Worm (Caenorhabditis elegans) whole organism, L1 larva: ENCODE measurements around the gene krr-1.

Source experiments
- C04F5.9 ChIP-seq: sonication (generic microtip); optimal IDR thresholded peaks from 2 replicates; lab custom pipeline; 2016; ENCODE audit warnings: missing genetic modification characterization, missing compliant biosample characterization
- aha-1 ChIP-seq: fragments of 150-350 bp; optimal IDR thresholded peaks from 2 replicates; lab custom pipeline; 2014; ENCODE audit warnings: missing biosample characterization, missing genetic modification characterization
- alr-1 ChIP-seq: fragments of 200-800 bp; sonication (Bioruptor generic); optimal IDR thresholded peaks from 2 replicates; lab custom pipeline; 2018; ENCODE audit warnings: borderline replicate concordance, mild to moderate bottlenecking, missing genetic modification characterization, missing compliant biosample characterization
- aly-2 ChIP-seq: fragments of 150-350 bp; optimal IDR thresholded peaks from 2 replicates; lab custom pipeline; 2014; ENCODE audit warnings: missing biosample characterization, missing genetic modification characterization
- blmp-1 ChIP-seq: fragments of 150-350 bp; optimal IDR thresholded peaks from 2 replicates; lab custom pipeline; 2014; ENCODE audit warnings: missing biosample characterization, missing genetic modification characterization
- ceh-63 ChIP-seq: fragments of 200-800 bp; sonication (Bioruptor generic); optimal IDR thresholded peaks from 2 replicates; lab custom pipeline; 2018; ENCODE audit warnings: mild to moderate bottlenecking, missing genetic modification characterization, missing compliant biosample characterization
- ceh-8 ChIP-seq: fragments of 200-800 bp; sonication (Bioruptor generic); optimal IDR thresholded peaks from 2 replicates; lab custom pipeline; 2018; ENCODE audit warnings: mild to moderate bottlenecking, missing genetic modification characterization, moderate library complexity, missing compliant biosample characterization
- ceh-82 ChIP-seq, 3 experiments: fragments of 150-350 bp in 1 of 3; sonication (generic microtip) in 2 of 3; optimal IDR thresholded peaks; 2 replicates each; lab custom pipeline; 2014 to 2017; ENCODE audit warnings: missing biosample characterization in 3 of 3, missing genetic modification characterization in 3 of 3
- dpl-1 ChIP-seq, 3 experiments: fragments of 150-350 bp in 2 of 3; sonication (generic microtip) in 1 of 3; optimal IDR thresholded peaks; 2 replicates each; lab custom pipeline; 2014 to 2017; ENCODE audit warnings: missing biosample characterization in 3 of 3, missing genetic modification characterization in 3 of 3, missing genetic modification reagents in 3 of 3
- efl-1 ChIP-seq, 4 experiments: fragments of 150-350 bp; optimal IDR thresholded peaks in 3 of 4; peaks in 1 of 4; 1 replicate in 1 of 4; 2 replicates in 3 of 4; lab custom pipeline; 2014; ENCODE audit warnings: missing biosample characterization in 2 of 4, missing genetic modification characterization in 2 of 4, missing genetic modification reagents in 2 of 4
- egl-13 ChIP-seq: sonication (generic microtip); optimal IDR thresholded peaks from 2 replicates; lab custom pipeline; 2016; ENCODE audit warnings: missing genotype, missing genetic modification reagents, missing genetic modification characterization, missing compliant biosample characterization
- egl-27 ChIP-seq, 2 experiments: fragments of 150-350 bp in 1 of 2; sonication (generic microtip); optimal IDR thresholded peaks; 3 replicates each; lab custom pipeline; 2017 to 2018; ENCODE audit warnings: missing biosample characterization in 2 of 2, missing genetic modification characterization in 2 of 2, missing genetic modification reagents in 2 of 2
- ets-5 ChIP-seq: fragments of 200-800 bp; sonication (Bioruptor generic); IDR thresholded peaks from 2 replicates; pipeline ENCODE4 v1.3.6; 2022; ENCODE audit warnings: missing genetic modification characterization, missing compliant biosample characterization
- fkh-8 ChIP-seq: sonication (generic microtip); optimal IDR thresholded peaks from 2 replicates; lab custom pipeline; 2016; ENCODE audit warnings: mild to moderate bottlenecking, missing genetic modification characterization, missing compliant biosample characterization
- fos-1 ChIP-seq: fragments of 150-350 bp; optimal IDR thresholded peaks from 2 replicates; lab custom pipeline; 2014; ENCODE audit warnings: missing biosample characterization, missing genetic modification characterization
- grh-1 ChIP-seq: fragments of 200-800 bp; sonication (Bioruptor generic); IDR thresholded peaks from 2 replicates; pipeline ENCODE4 v1.3.6; 2022; ENCODE audit warnings: missing genetic modification reagents, missing genetic modification characterization, missing compliant biosample characterization
- hlh-17 ChIP-seq: fragments of 200-800 bp; sonication (Bioruptor generic); optimal IDR thresholded peaks from 2 replicates; lab custom pipeline; 2018; ENCODE audit warnings: missing genetic modification characterization, mild to moderate bottlenecking, missing compliant biosample characterization, moderate library complexity, borderline replicate concordance
- hpl-2 ChIP-seq: fragments of 150-350 bp; optimal IDR thresholded peaks from 2 replicates; lab custom pipeline; 2014; ENCODE audit warnings: missing biosample characterization, missing genetic modification reagents, missing genetic modification characterization
- isw-1 ChIP-seq: fragments of 200-800 bp; sonication (Bioruptor generic); IDR thresholded peaks from 2 replicates; pipeline ENCODE4 v1.3.6; 2022; ENCODE audit warnings: missing genetic modification characterization, missing compliant biosample characterization
- lin-13 ChIP-seq: fragments of 150-350 bp; optimal IDR thresholded peaks from 2 replicates; lab custom pipeline; 2014; ENCODE audit warnings: missing biosample characterization, missing genetic modification reagents, missing genetic modification characterization
- lin-14 ChIP-seq: fragments of 200-800 bp; sonication (Bioruptor generic); optimal IDR thresholded peaks from 2 replicates; lab custom pipeline; 2018; ENCODE audit warnings: mild to moderate bottlenecking, missing genetic modification characterization, moderate library complexity, missing compliant biosample characterization
- lin-15B ChIP-seq: fragments of 150-350 bp; sonication (generic microtip); optimal IDR thresholded peaks from 3 replicates; lab custom pipeline; 2014; ENCODE audit warnings: missing biosample characterization, missing genetic modification characterization
- lir-3 ChIP-seq: sonication (generic microtip); optimal IDR thresholded peaks from 2 replicates; lab custom pipeline; 2016; ENCODE audit warnings: mild to moderate bottlenecking, missing genetic modification characterization, moderate library complexity, missing compliant biosample characterization; ENCODE audit not compliant: poor library complexity
- lsy-2 ChIP-seq, 2 experiments: fragments of 150-350 bp; optimal IDR thresholded peaks; 2 replicates each; lab custom pipeline; 2014; ENCODE audit warnings: missing biosample characterization in 2 of 2, missing genetic modification characterization in 2 of 2
- mab-9 ChIP-seq: fragments of 200-800 bp; sonication (Bioruptor generic); IDR thresholded peaks from 2 replicates; pipeline ENCODE4 v1.3.6; 2022; ENCODE audit warnings: missing genetic modification reagents, missing genetic modification characterization, missing compliant biosample characterization
- mep-1 ChIP-seq: fragments of 150-350 bp; optimal IDR thresholded peaks from 2 replicates; lab custom pipeline; 2014; ENCODE audit warnings: missing biosample characterization, missing genetic modification characterization
- nhr-11 ChIP-seq: fragments of 150-350 bp; optimal IDR thresholded peaks from 2 replicates; lab custom pipeline; 2014; ENCODE audit warnings: missing biosample characterization, missing genetic modification characterization
- nhr-237 ChIP-seq: fragments of 150-350 bp; optimal IDR thresholded peaks from 2 replicates; lab custom pipeline; 2014; ENCODE audit warnings: missing biosample characterization, missing genetic modification characterization
- nhr-28 ChIP-seq: fragments of 150-350 bp; optimal IDR thresholded peaks from 2 replicates; lab custom pipeline; 2014; ENCODE audit warnings: missing biosample characterization, missing genetic modification characterization
- nhr-47 ChIP-seq: sonication (generic microtip); optimal IDR thresholded peaks from 2 replicates; lab custom pipeline; 2016; ENCODE audit warnings: mild to moderate bottlenecking, missing genetic modification characterization, moderate library complexity, missing compliant biosample characterization
- nhr-76 ChIP-seq: sonication (generic microtip); optimal IDR thresholded peaks from 2 replicates; lab custom pipeline; 2017; ENCODE audit warnings: missing biosample characterization, missing genetic modification characterization
- nhr-77 ChIP-seq: fragments of 150-350 bp; optimal IDR thresholded peaks from 2 replicates; lab custom pipeline; 2014; ENCODE audit warnings: missing biosample characterization, missing genetic modification characterization
- nhr-85 ChIP-seq: sonication (generic microtip); peaks from one replicate; lab custom pipeline; 2016; ENCODE audit warnings: missing genetic modification characterization, inconsistent platforms, missing compliant biosample characterization
- skn-1 ChIP-seq: fragments of 150-350 bp; optimal IDR thresholded peaks from 2 replicates; lab custom pipeline; 2014; ENCODE audit warnings: missing biosample characterization, missing genetic modification characterization
- snpc-4 ChIP-seq: fragments of 150-350 bp; optimal IDR thresholded peaks from 2 replicates; lab custom pipeline; 2014; ENCODE audit warnings: missing biosample characterization, missing genetic modification characterization
- sox-4 ChIP-seq: sonication (generic microtip); optimal IDR thresholded peaks from 2 replicates; lab custom pipeline; 2016; ENCODE audit warnings: missing genetic modification characterization, missing compliant biosample characterization
- tbx-2 ChIP-seq: sonication (generic microtip); optimal IDR thresholded peaks from 2 replicates; lab custom pipeline; 2016; ENCODE audit warnings: missing genetic modification characterization, missing compliant biosample characterization
- unc-86 ChIP-seq: sonication (generic microtip); optimal IDR thresholded peaks from 2 replicates; lab custom pipeline; 2016; ENCODE audit warnings: missing genetic modification characterization, missing compliant biosample characterization
- vab-15 ChIP-seq: sonication (generic microtip); optimal IDR thresholded peaks from 2 replicates; lab custom pipeline; 2017; ENCODE audit warnings: missing genotype, mild to moderate bottlenecking, missing genetic modification characterization, missing compliant biosample characterization

krr-1 gene

ce11 chrV:7201353-7201752 lies 29.6 kb upstream of the krr-1 start:
- TF ChIP-seq ceh-8 (GFP tag; lab: Kevin White, UChicago) (no peak), efl-1 (optimal IDR thresholded peaks at IDR 0.05; lab: Kevin White, UChicago) (no peak), efl-1 (GFP tag; optimal IDR thresholded peaks at IDR 0.05 in 1 of 2; lab: Kevin White, UChicago) (peak in 1 of 2 experiments; percentile 21), ceh-82 (tag; optimal IDR thresholded peaks at IDR 0.05; lab: Kevin White, UChicago) (no peak), fos-1 (tag; lab: Kevin White, UChicago) (no peak), C04F5.9 (tag; lab: Kevin White, UChicago) (no peak)
- TF ChIP-seq, all 84 proteins: peak for 1

ce11 chrV:7209001-7209400 lies 22.0 kb upstream of the krr-1 start:
- TF ChIP-seq nhr-237 (tag; lab: Kevin White, UChicago): no peak
- TF ChIP-seq snpc-4 (tag; lab: Kevin White, UChicago): no peak
- TF ChIP-seq mep-1 (tag; lab: Kevin White, UChicago): no peak
- TF ChIP-seq nhr-76 (tag; lab: Kevin White, UChicago): no peak
- TF ChIP-seq efl-1 (optimal IDR thresholded peaks at IDR 0.05; lab: Kevin White, UChicago): no peak
- TF ChIP-seq efl-1 (GFP tag; optimal IDR thresholded peaks at IDR 0.05 in 1 of 2; lab: Kevin White, UChicago): peak in 1 of 2 experiments; percentile 82
- TF ChIP-seq lir-3: no peak

DNA sequence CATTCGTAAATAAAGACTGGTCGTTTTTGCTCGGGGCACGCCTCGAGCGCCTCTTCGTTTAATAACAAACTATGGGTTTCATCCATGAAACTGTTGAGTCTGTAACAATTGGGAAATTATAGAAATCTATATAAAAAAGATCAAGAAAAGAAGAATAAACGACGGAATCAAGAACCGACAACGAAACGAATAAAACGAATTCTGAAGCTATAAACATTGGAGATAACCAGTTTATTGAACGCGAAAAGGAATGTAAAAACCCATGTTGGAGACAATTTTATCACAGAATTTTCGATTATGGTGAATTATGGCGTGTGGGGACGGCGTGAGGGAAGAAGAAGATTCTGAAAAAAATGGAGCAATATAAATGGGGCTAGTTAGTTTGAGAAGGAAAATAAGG lies 16.2 kb upstream of the krr-1 start, which contains the start of gene soap-1:
Gene soap-1, minus strand, starts transcription at position 101 of the 400 bp plus-strand sequence.
- no peak for TF ChIP-seq egl-27 (tag; optimal IDR thresholded peaks at IDR 0.05; lab: Kevin White, UChicago)
- TF ChIP-seq nhr-237 (tag; lab: Kevin White, UChicago): no peak
- no peak for TF ChIP-seq vab-15 (tag; lab: Kevin White, UChicago)
- no peak for TF ChIP-seq tbx-2 (tag; lab: Kevin White, UChicago)
- no peak for TF ChIP-seq alr-1 (tag; lab: Kevin White, UChicago)
- TF ChIP-seq ceh-63: no peak
- no peak for TF ChIP-seq unc-86 (tag; lab: Kevin White, UChicago)
- no peak for TF ChIP-seq nhr-11 (tag; lab: Kevin White, UChicago)
- no peak for TF ChIP-seq lin-13 (GFP tag; lab: Kevin White, UChicago)
- no peak for TF ChIP-seq aha-1 (tag; lab: Kevin White, UChicago)
- no peak for TF ChIP-seq fos-1 (tag; lab: Kevin White, UChicago)
- TF ChIP-seq skn-1 (tag; lab: Kevin White, UChicago): no peak
- no peak for TF ChIP-seq grh-1 (GFP tag; lab: Robert Waterston, UW)
- no peak for TF ChIP-seq lin-15B (tag; lab: Kevin White, UChicago)
- no peak for TF ChIP-seq hlh-17 (GFP tag; lab: Kevin White, UChicago)
- no peak for TF ChIP-seq ets-5
- TF ChIP-seq sox-4 (tag; lab: Kevin White, UChicago): no peak

- TF ChIP-seq efl-1 (optimal IDR thresholded peaks at IDR 0.05; lab: Kevin White, UChicago) (peak; percentile 4 to 11), efl-1 (GFP tag; optimal IDR thresholded peaks at IDR 0.05 in 1 of 2; lab: Kevin White, UChicago) (no peak), lin-14 (GFP tag; lab: Kevin White, UChicago) (peak; percentile 54), lsy-2 (tag; optimal IDR thresholded peaks at IDR 0.05; lab: Kevin White, UChicago) (peak in 1 of 2 experiments; percentile 22), blmp-1 (no peak), nhr-85 (no peak), nhr-76 (tag; lab: Kevin White, UChicago) (no peak), ceh-82 (tag; optimal IDR thresholded peaks at IDR 0.05; lab: Kevin White, UChicago) (peak in 1 of 3 experiments; percentile 19), mab-9 (GFP tag; lab: Robert Waterston, UW) (no peak), grh-1 (GFP tag; lab: Robert Waterston, UW) (no peak), hpl-2 (GFP tag; lab: Kevin White, UChicago) (no peak), nhr-28 (tag; lab: Kevin White, UChicago) (no peak), nhr-11 (tag; lab: Kevin White, UChicago) (no peak), unc-86 (tag; lab: Kevin White, UChicago) (peak; percentile 1), dpl-1 (GFP tag; optimal IDR thresholded peaks at IDR 0.05; lab: Kevin White, UChicago) (peak in 1 of 3 experiments; percentile 0), aly-2 (tag; lab: Kevin White, UChicago) (no peak), nhr-77 (tag; lab: Kevin White, UChicago) (no peak), nhr-47 (no peak), egl-13 (tag; lab: Kevin White, UChicago) (no peak), fkh-8 (tag; lab: Kevin White, UChicago) (no peak), skn-1 (tag; lab: Kevin White, UChicago) (no peak), isw-1 (GFP tag; lab: Robert Waterston, UW) (peak; percentile 20)
These were observed 15.0 kb upstream of the krr-1 start for ce11 chrV:7216016-7216415.
